Fruit fly (Drosophila melanogaster) whole organism, wandering third instar larva: ENCODE data around the gene Jwa.
A peak's percentile ranks its signal among the peaks of the same experiment; 100 is the strongest.

ENCODE experiments used
- Abd-B ChIP-seq: fragments of >200 bp; optimal IDR thresholded peaks from 2 replicates; lab custom pipeline; 2017; ENCODE audit warnings: missing biosample characterization, missing genetic modification characterization
- CG32264 ChIP-seq: fragments of 200-800 bp; sonication (Bioruptor generic); optimal IDR thresholded peaks from 2 replicates; lab custom pipeline; 2016; ENCODE audit warnings: missing biosample characterization, missing genetic modification characterization
- CG9705 ChIP-seq: fragments of 200-800 bp; sonication (Bioruptor generic); optimal IDR thresholded peaks from 2 replicates; lab custom pipeline; 2018; ENCODE audit warnings: missing biosample characterization, mild to moderate bottlenecking, missing genetic modification characterization
- CrebA ChIP-seq: fragments of 200-800 bp; sonication (Bioruptor generic); optimal IDR thresholded peaks from 2 replicates; lab custom pipeline; 2016; ENCODE audit warnings: missing biosample characterization, mild to moderate bottlenecking, missing genetic modification characterization, borderline replicate concordance
- Dfd ChIP-seq: fragments of >200 bp; optimal IDR thresholded peaks from 2 replicates; lab custom pipeline; 2017; ENCODE audit warnings: missing biosample characterization, missing genetic modification characterization
- GATAd ChIP-seq: sonication (Bioruptor generic); optimal IDR thresholded peaks from 2 replicates; lab custom pipeline; 2016; ENCODE audit warnings: missing biosample characterization, missing genetic modification characterization
- HLH106 ChIP-seq: fragments of 200-800 bp; optimal IDR thresholded peaks from 3 replicates; lab custom pipeline; 2019; ENCODE audit warnings: missing biosample characterization, mild to moderate bottlenecking, missing genetic modification characterization, moderate library complexity
- Hnf4 ChIP-seq: fragments of 200-800 bp; sonication (Bioruptor generic); optimal IDR thresholded peaks from 2 replicates; lab custom pipeline; 2016; ENCODE audit warnings: missing biosample characterization, mild to moderate bottlenecking, missing genetic modification characterization
- Hr78 ChIP-seq: fragments of >200 bp; optimal IDR thresholded peaks from 2 replicates; lab custom pipeline; 2017; ENCODE audit warnings: missing biosample characterization, missing genetic modification characterization
- Hr83 ChIP-seq: fragments of 200-300 bp; sonication (Bioruptor generic); optimal IDR thresholded peaks from 2 replicates; lab custom pipeline; 2016; ENCODE audit warnings: missing biosample characterization, mild to moderate bottlenecking, missing genetic modification characterization, moderate library complexity; ENCODE audit not compliant: poor library complexity, severe bottlenecking
- Jra ChIP-seq: sonication (Bioruptor generic); optimal IDR thresholded peaks from 2 replicates; lab custom pipeline; 2016; ENCODE audit warnings: missing biosample characterization, missing genetic modification characterization
- Myc ChIP-seq: fragments of >200 bp; optimal IDR thresholded peaks from 2 replicates; lab custom pipeline; 2017
- OdsH ChIP-seq: fragments of 200-800 bp; sonication (Bioruptor generic); optimal IDR thresholded peaks from 2 replicates; lab custom pipeline; 2016; ENCODE audit warnings: missing biosample characterization, mild to moderate bottlenecking, missing genetic modification characterization
- Rel ChIP-seq, 2 experiments: fragments of 200-800 bp; sonication (Bioruptor generic) in 1 of 2; optimal IDR thresholded peaks; 2 replicates in 1 of 2; 3 replicates in 1 of 2; lab custom pipeline; 2016 to 2019; ENCODE audit warnings: mild to moderate bottlenecking in 2 of 2, missing biosample characterization in 2 of 2, missing genetic modification characterization in 2 of 2, moderate library complexity in 1 of 2
- Sp1 ChIP-seq: fragments of 200-800 bp; sonication (Bioruptor generic); optimal IDR thresholded peaks from 3 replicates; lab custom pipeline; 2019; ENCODE audit warnings: missing biosample characterization, mild to moderate bottlenecking, missing genetic modification characterization, moderate library complexity
- Vsx2 ChIP-seq: fragments of 200-300, 225-300 bp; sonication (Bioruptor generic); optimal IDR thresholded peaks from 2 replicates; lab custom pipeline; 2018; ENCODE audit warnings: missing biosample characterization, missing genetic modification characterization; ENCODE audit not compliant: partially characterized antibody
- br ChIP-seq: fragments of 200-800 bp; sonication (Bioruptor generic); optimal IDR thresholded peaks from 2 replicates; lab custom pipeline; 2016; ENCODE audit warnings: missing biosample characterization, missing genetic modification characterization
- dl ChIP-seq, 2 experiments: fragments of 175-275, 200-275 bp in 1 of 2; fragments of 200-275 bp in 1 of 2; sonication (Bioruptor generic); optimal IDR thresholded peaks; lab custom pipeline; 2018; ENCODE audit warnings: mild to moderate bottlenecking in 2 of 2, missing biosample characterization in 2 of 2, missing genetic modification characterization in 2 of 2, moderate library complexity in 2 of 2; ENCODE audit not compliant: partially characterized antibody in 2 of 2, insufficient read depth in 1 of 2
- dmrt93B ChIP-seq: fragments of 200-800 bp; sonication (Bioruptor generic); optimal IDR thresholded peaks from 2 replicates; lab custom pipeline; 2018; ENCODE audit warnings: missing biosample characterization, mild to moderate bottlenecking, missing genetic modification characterization
- dsf ChIP-seq: sonication (Bioruptor generic); optimal IDR thresholded peaks from 2 replicates; lab custom pipeline; 2016; ENCODE audit warnings: missing biosample characterization, missing genetic modification characterization, borderline replicate concordance
- ey ChIP-seq: fragments of 200-800 bp; sonication (Bioruptor generic); optimal IDR thresholded peaks from 2 replicates; lab custom pipeline; 2016; ENCODE audit warnings: missing biosample characterization, missing genetic modification characterization
- foxo ChIP-seq, 2 experiments: fragments of 200-800 bp; sonication (Bioruptor generic); optimal IDR thresholded peaks; 2 replicates in 1 of 2; 3 replicates in 1 of 2; lab custom pipeline; 2016 to 2017; ENCODE audit warnings: missing biosample characterization in 2 of 2, missing genetic modification characterization in 2 of 2
- fru ChIP-seq: fragments of 200-800 bp; sonication (Bioruptor generic); optimal IDR thresholded peaks from 3 replicates; lab custom pipeline; 2016; ENCODE audit warnings: missing biosample characterization, mild to moderate bottlenecking, missing genetic modification characterization
- h ChIP-seq: fragments of 200-800 bp; sonication (Bioruptor generic); optimal IDR thresholded peaks from 3 replicates; lab custom pipeline; 2016; ENCODE audit warnings: missing biosample characterization, mild to moderate bottlenecking, missing genetic modification characterization
- jim ChIP-seq: fragments of 175-275, 200-325 bp; sonication (Bioruptor generic); optimal IDR thresholded peaks from 2 replicates; lab custom pipeline; 2016; ENCODE audit warnings: missing biosample characterization, mild to moderate bottlenecking, missing genetic modification characterization
- lola ChIP-seq: fragments of >200 bp; optimal IDR thresholded peaks from 2 replicates; lab custom pipeline; 2017; ENCODE audit warnings: missing biosample characterization, missing genetic modification characterization
- pan ChIP-seq: fragments of >200 bp; optimal IDR thresholded peaks from 2 replicates; lab custom pipeline; 2017
- psq ChIP-seq: fragments of 200-800 bp; sonication (Bioruptor generic); optimal IDR thresholded peaks from 3 replicates; lab custom pipeline; 2017; ENCODE audit warnings: missing biosample characterization, mild to moderate bottlenecking, missing genetic modification characterization, moderate library complexity
- rgr ChIP-seq: fragments of 200-800 bp; sonication (Bioruptor generic); optimal IDR thresholded peaks from 3 replicates; lab custom pipeline; 2016; ENCODE audit warnings: missing biosample characterization, mild to moderate bottlenecking, missing genetic modification characterization
- sv ChIP-seq: fragments of 200-800 bp; sonication (Bioruptor generic); optimal IDR thresholded peaks from 3 replicates; lab custom pipeline; 2016; ENCODE audit warnings: missing biosample characterization, missing genetic modification characterization
- tai ChIP-seq: sonication (Bioruptor generic); optimal IDR thresholded peaks from 2 replicates; lab custom pipeline; 2016; ENCODE audit warnings: missing biosample characterization, missing genetic modification characterization
- usp ChIP-seq: fragments of >200 bp; optimal IDR thresholded peaks from 2 replicates; lab custom pipeline; 2017; ENCODE audit warnings: missing biosample characterization, missing genetic modification characterization
- woc ChIP-seq: sonication (Bioruptor generic); optimal IDR thresholded peaks from 2 replicates; lab custom pipeline; 2016; ENCODE audit warnings: missing biosample characterization, mild to moderate bottlenecking, missing genetic modification characterization

The Jwa gene

DNA sequence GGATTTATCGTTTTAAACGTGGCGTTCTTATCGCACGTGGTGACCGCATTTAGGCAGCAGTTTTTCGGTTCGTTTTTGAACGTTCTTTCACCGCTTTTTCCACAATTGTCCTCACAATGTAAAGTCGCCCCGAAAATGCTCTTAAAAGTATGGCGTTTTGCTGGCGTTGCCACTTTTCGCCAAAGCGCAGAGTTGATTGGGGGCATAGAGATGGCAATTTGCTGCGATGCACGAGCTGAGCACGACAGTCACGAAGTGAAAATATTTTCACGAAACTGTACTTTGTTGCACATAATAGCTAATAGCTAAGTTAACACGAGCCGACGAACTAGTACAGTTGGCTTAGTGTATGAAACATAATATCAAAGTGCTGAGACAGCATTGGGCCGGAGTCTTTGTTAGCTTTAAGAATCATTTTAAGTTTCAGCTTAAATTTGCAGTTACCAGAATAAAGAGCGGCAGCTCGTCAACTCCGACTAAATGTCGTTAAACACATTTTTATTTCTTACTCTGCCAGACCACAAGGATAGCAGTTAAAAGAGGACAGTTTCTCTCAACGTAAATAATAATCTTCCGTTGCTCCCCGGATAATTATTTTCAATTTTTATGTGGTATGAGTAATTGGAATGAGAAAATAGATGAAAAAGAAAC is 16.7 kb downstream of the Jwa start, which contains the start of gene msl-1 (continued):
- TF ChIP-seq dmrt93B (GFP tag; lab: Kevin White, UChicago), result no peak

DNA sequence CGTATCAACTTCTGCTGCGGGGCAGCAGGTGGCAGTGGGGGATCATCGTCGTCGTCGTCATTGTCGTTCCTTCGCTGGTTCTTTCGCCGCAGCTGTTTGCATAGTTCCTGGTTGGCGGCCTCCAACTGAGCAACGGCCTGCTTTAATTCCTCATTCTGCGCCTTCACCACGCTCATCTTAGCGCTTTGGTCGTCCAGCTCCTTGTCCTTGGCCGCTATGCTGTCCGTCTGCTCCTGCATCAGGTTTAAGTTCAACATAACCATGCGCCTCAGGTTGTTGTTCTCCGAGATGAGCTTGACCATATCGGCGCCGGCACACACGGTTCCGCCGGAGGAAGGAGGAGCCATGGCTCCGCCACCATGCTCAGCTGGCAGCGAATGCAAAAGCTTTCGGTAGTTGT is 17.7 kb downstream of the Jwa start:
- TF ChIP-seq Vsx2 (GFP tag; lab: Kevin White, UChicago) (no peak), dl (GFP tag; optimal IDR thresholded peaks at IDR 0.05; lab: Kevin White, UChicago; ENCODE audit: insufficient read depth in 1 of 2, partially characterized antibody in 2 of 2) (no peak), CrebA (GFP tag; lab: Kevin White, UChicago) (no peak), sv (GFP tag; lab: Kevin White, UChicago) (no peak), Jra (GFP tag; lab: Kevin White, UChicago) (no peak), Dfd (GFP tag; lab: Kevin White, UChicago) (no peak), lola (GFP tag; lab: Kevin White, UChicago) (no peak), GATAd (no peak), pan (lab: Kevin White, UChicago) (no peak), Hr78 (no peak), fru (GFP tag; lab: Kevin White, UChicago) (no peak)

DNA sequence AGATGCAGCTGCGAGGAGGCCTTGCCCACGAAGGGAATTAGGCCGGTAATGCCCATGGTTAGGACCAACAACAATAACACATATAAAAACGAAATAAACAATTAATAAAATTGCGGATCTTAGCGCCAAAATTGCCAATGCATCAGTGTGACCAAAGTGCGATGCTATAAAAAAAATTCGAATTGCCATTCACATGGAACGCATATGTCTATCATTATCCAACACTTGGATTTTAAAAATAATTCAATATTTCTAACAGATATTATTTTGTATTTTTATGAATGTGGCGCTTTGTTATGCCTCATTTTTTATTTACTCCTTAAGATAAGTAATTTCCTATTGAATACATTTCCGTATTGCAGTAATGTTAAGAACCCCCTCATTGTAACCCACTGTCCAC is 23.6 kb downstream of the Jwa start, which contains the start of gene tos:
TSS of gene tos (minus strand) at position 173 of the 400 bp plus-strand sequence.
- TF ChIP-seq Hnf4 (GFP tag; lab: Kevin White, UChicago) (no peak), CG32264 (GFP tag; lab: Kevin White, UChicago) (no peak), dsf (GFP tag; lab: Kevin White, UChicago) (no peak), Rel (GFP tag; optimal IDR thresholded peaks at IDR 0.05; lab: Kevin White, UChicago) (no peak), Rel (tag; optimal IDR thresholded peaks at IDR 0.05; lab: Kevin White, UChicago) (peak; percentile 7), OdsH (GFP tag; lab: Kevin White, UChicago) (no peak), Abd-B (GFP tag; lab: Kevin White, UChicago) (no peak), ey (no peak), Myc (lab: Kevin White, UChicago) (peak; percentile 14), Sp1 (GFP tag; lab: Kevin White, UChicago) (no peak), foxo (GFP tag; optimal IDR thresholded peaks at IDR 0.05; lab: Kevin White, UChicago) (no peak), Hr78 (no peak), CrebA (GFP tag; lab: Kevin White, UChicago) (no peak)

DNA sequence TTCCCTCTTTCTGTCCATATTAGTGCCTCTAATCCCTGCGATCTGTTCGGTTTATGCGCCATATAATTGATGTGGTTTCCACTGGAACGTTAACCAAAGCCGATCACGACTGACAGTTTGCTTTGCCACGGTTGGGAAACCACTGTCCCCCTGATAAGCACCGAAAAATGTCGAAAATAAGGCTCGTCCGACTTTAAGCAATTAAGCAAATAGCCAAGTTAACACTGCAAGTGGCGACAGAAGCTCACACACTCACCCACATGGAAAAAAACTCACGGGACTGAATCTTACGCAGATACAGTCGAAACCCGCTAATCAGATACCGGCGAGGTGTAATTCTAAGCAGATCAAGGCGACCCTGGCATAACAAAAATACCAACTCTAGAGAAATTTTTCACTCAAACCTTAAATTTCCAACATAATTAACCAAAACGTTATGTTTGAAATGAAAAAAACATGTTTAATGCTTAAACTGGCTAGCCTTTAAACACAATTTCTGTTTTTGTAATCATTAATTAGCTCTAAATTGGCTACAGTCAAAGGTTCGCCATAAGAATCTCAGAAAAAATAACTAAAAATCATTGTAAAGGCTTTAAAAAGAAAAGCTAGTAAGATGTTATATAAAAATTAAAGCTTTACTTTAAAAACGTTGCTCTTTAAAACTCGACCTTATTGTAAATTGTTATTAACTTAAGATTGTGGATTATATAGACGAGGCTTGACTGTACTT is 27.4 kb downstream of the Jwa start:
- peak; percentile 65 for TF ChIP-seq dmrt93B (GFP tag; lab: Kevin White, UChicago)
- TF ChIP-seq Hnf4 (GFP tag; lab: Kevin White, UChicago), result peak; percentile 52
- TF ChIP-seq Sp1 (GFP tag; lab: Kevin White, UChicago), result peak; percentile 70
- TF ChIP-seq h, result no peak
- TF ChIP-seq HLH106, result peak; percentile 77
- no peak for TF ChIP-seq jim (GFP tag; lab: Kevin White, UChicago)
- TF ChIP-seq ey, result peak; percentile 64
- TF ChIP-seq dl (GFP tag; optimal IDR thresholded peaks at IDR 0.05; lab: Kevin White, UChicago; ENCODE audit: insufficient read depth in 1 of 2, partially characterized antibody in 2 of 2), result no peak
- no peak for TF ChIP-seq usp (GFP tag; lab: Kevin White, UChicago)
- TF ChIP-seq rgr (GFP tag; lab: Kevin White, UChicago), result peak; percentile 68
- TF ChIP-seq sv (GFP tag; lab: Kevin White, UChicago), result peak; percentile 18
- TF ChIP-seq Rel (GFP tag; optimal IDR thresholded peaks at IDR 0.05; lab: Kevin White, UChicago), result no peak
- TF ChIP-seq Rel (tag; optimal IDR thresholded peaks at IDR 0.05; lab: Kevin White, UChicago), result peak; percentile 51
- TF ChIP-seq Vsx2 (GFP tag; lab: Kevin White, UChicago), result peak; percentile 23
- TF ChIP-seq OdsH (GFP tag; lab: Kevin White, UChicago), result peak; percentile 62
- peak; percentile 61 for TF ChIP-seq psq (GFP tag; lab: Kevin White, UChicago)
- TF ChIP-seq Jra (GFP tag; lab: Kevin White, UChicago), result peak; percentile 26
- peak; percentile 77 for TF ChIP-seq woc
- peak; percentile 56 for TF ChIP-seq fru (GFP tag; lab: Kevin White, UChicago)
- peak; percentile 44 for TF ChIP-seq CG9705
- TF ChIP-seq Hr83 (GFP tag; lab: Kevin White, UChicago), result peak; percentile 67
- TF ChIP-seq CrebA (GFP tag; lab: Kevin White, UChicago), result no peak
- TF ChIP-seq br (GFP tag; lab: Kevin White, UChicago), result peak; percentile 55
- peak in 1 of 2 experiments; percentile 54 for TF ChIP-seq foxo (GFP tag; optimal IDR thresholded peaks at IDR 0.05; lab: Kevin White, UChicago)
- no peak for TF ChIP-seq tai
